Fruit fly (Drosophila melanogaster): ENCODE data around the gene Ccm3.

Ccm3 gene

dm6 chr3R:15350993-15351426 lies 20.7 kb upstream of the Ccm3 start, which contains the start of the genes Trs33 and Tmtc4 (continued):
- TF ChIP-seq CG7928 (GFP tag; optimal IDR thresholded peaks at IDR 0.05) (no peak), CG17568 (GFP tag; optimal IDR thresholded peaks at IDR 0.05) (no peak), Mrtf (GFP tag; IDR thresholded peaks at IDR 0.05) (no peak), Ets97D (GFP tag; optimal IDR thresholded peaks at IDR 0.05) (no peak), Bgb (GFP tag; IDR thresholded peaks at IDR 0.05; ENCODE audit: partially characterized antibody) (no peak), CG15269 (tag; optimal IDR thresholded peaks at IDR 0.05) (peak; percentile 59), bab2 (GFP tag; optimal IDR thresholded peaks at IDR 0.05) (no peak), wor (GFP tag; IDR thresholded peaks at IDR 0.05) (no peak), CG6765 (GFP tag; optimal IDR thresholded peaks at IDR 0.05) (no peak), Nf-YB (GFP tag; optimal IDR thresholded peaks at IDR 0.05) (no peak), CG1792 (GFP tag; optimal IDR thresholded peaks at IDR 0.05) (no peak), ewg (GFP tag; optimal IDR thresholded peaks at IDR 0.05) (no peak), CG12104 (GFP tag; optimal IDR thresholded peaks at IDR 0.05) (peak; percentile 21), lmd (GFP tag; IDR thresholded peaks at IDR 0.05) (no peak), CG11504 (tag; optimal IDR thresholded peaks at IDR 0.05) (no peak), zen2 (GFP tag; IDR thresholded peaks at IDR 0.05; ENCODE audit: partially characterized antibody) (no peak), usp (GFP tag; optimal IDR thresholded peaks at IDR 0.05) (no peak), vnd (GFP tag; IDR thresholded peaks at IDR 0.05; ENCODE audit: partially characterized antibody) (no peak), dimm (GFP tag; IDR thresholded peaks at IDR 0.05) (no peak), CG2875 (GFP tag; optimal IDR thresholded peaks at IDR 0.05) (no peak), CG2120 (GFP tag; optimal IDR thresholded peaks at IDR 0.05) (peak; percentile 56), Optix (GFP tag; IDR thresholded peaks at IDR 0.05) (no peak), CG9727 (GFP tag; optimal IDR thresholded peaks at IDR 0.05) (no peak), sens-2 (GFP tag; IDR thresholded peaks at IDR 0.05) (no peak), danr (GFP tag; IDR thresholded peaks at IDR 0.05) (no peak), CG1603 (tag; optimal IDR thresholded peaks at IDR 0.05) (peak; percentile 43), ash1 (GFP tag; optimal IDR thresholded peaks at IDR 0.05) (no peak), CG42726 (GFP tag; IDR thresholded peaks at IDR 0.05; ENCODE audit: partially characterized antibody) (no peak), cato (GFP tag; optimal IDR thresholded peaks at IDR 0.05; ENCODE audit: borderline replicate concordance) (no peak), Bteb2 (GFP tag; optimal IDR thresholded peaks at IDR 0.05) (no peak), fd96Cb (tag; optimal IDR thresholded peaks at IDR 0.05) (no peak), CG6813 (GFP tag; optimal IDR thresholded peaks at IDR 0.05) (no peak), Meics (GFP tag; optimal IDR thresholded peaks at IDR 0.05) (peak; percentile 34), BtbVII (GFP tag; optimal IDR thresholded peaks at IDR 0.05) (peak; percentile 7), CG3281 (GFP tag; optimal IDR thresholded peaks at IDR 0.05) (peak; percentile 18), CG18476 (GFP tag; optimal IDR thresholded peaks at IDR 0.05) (no peak), sqz (GFP tag; optimal IDR thresholded peaks at IDR 0.05) (no peak), Adf1 (GFP tag; IDR thresholded peaks at IDR 0.05) (no peak), esg (GFP tag; conservative IDR thresholded peaks at IDR 0.05) (no peak), ems (GFP tag; optimal IDR thresholded peaks at IDR 0.05) (no peak), scrt (GFP tag; optimal IDR thresholded peaks at IDR 0.05) (peak; percentile 3), CG1602 (GFP tag; optimal IDR thresholded peaks at IDR 0.05) (peak; percentile 15), Nf-YC (tag; optimal IDR thresholded peaks at IDR 0.05) (peak; percentile 52), Kr (GFP tag; optimal IDR thresholded peaks at IDR 0.05) (no peak), odd (GFP tag; optimal IDR thresholded peaks at IDR 0.05) (no peak), grn (GFP tag; optimal IDR thresholded peaks at IDR 0.05) (no peak), CG14710 (tag; optimal IDR thresholded peaks at IDR 0.05) (peak; percentile 62), CG6683 (GFP tag; optimal IDR thresholded peaks at IDR 0.05) (peak; percentile 9), CG13894 (tag; optimal IDR thresholded peaks at IDR 0.05) (no peak), Dip2 (GFP tag; IDR thresholded peaks at IDR 0.05) (no peak), hbn (GFP tag; IDR thresholded peaks at IDR 0.05; ENCODE audit: partially characterized antibody) (no peak; the same call in 1 of the 2 replicates)
